Fruit fly (Drosophila melanogaster): ENCODE results near the gene Tspo.

Tspo gene

dm6 chr2L:602439-602879 is 43.0 kb downstream of the Tspo start, which contains the start of gene CG13689 (continued):
- TF ChIP-seq Mad (GFP tag; optimal IDR thresholded peaks at IDR 0.05), result peak; percentile 10
- no peak for TF ChIP-seq Blimp-1 (GFP tag; optimal IDR thresholded peaks at IDR 0.05)
- TF ChIP-seq sc (optimal IDR thresholded peaks at IDR 0.05), result no peak
- TF ChIP-seq sc (GFP tag; optimal IDR thresholded peaks at IDR 0.05), result no peak
- TF ChIP-seq eyg (GFP tag; optimal IDR thresholded peaks at IDR 0.05), result no peak
- no peak for TF ChIP-seq cas (GFP tag; IDR thresholded peaks at IDR 0.05)
- TF ChIP-seq ttk (GFP tag; IDR thresholded peaks at IDR 0.05), result peak; percentile 47; the same call in 1 of the 2 replicates
- TF ChIP-seq CkIIα-i1 (GFP tag; IDR thresholded peaks at IDR 0.05), result no peak
- TF ChIP-seq CG16815 (GFP tag; optimal IDR thresholded peaks at IDR 0.05), result peak; percentile 7
- TF ChIP-seq BEAF-32 (GFP tag; optimal IDR thresholded peaks at IDR 0.05), result peak; percentile 35
- no peak for TF ChIP-seq lab (GFP tag; optimal IDR thresholded peaks at IDR 0.05)
- no peak for TF ChIP-seq CG10565 (GFP tag; optimal IDR thresholded peaks at IDR 0.05)
- TF ChIP-seq CG3995 (GFP tag; optimal IDR thresholded peaks at IDR 0.05), result peak; percentile 82
- TF ChIP-seq CG17612 (GFP tag; IDR thresholded peaks at IDR 0.05), result no peak
- no peak for TF ChIP-seq chm (GFP tag; IDR thresholded peaks at IDR 0.05)
- peak; percentile 78 for TF ChIP-seq Lhr (GFP tag; optimal IDR thresholded peaks at IDR 0.05)
- peak; percentile 32 for TF ChIP-seq ems (GFP tag; optimal IDR thresholded peaks at IDR 0.05)
- peak; percentile 34 for TF ChIP-seq phol (tag; optimal IDR thresholded peaks at IDR 0.05)
- no peak for TF ChIP-seq Hr39 (optimal IDR thresholded peaks at IDR 0.05)
- no peak for TF ChIP-seq nerfin-2 (GFP tag; IDR thresholded peaks at IDR 0.05; ENCODE audit: partially characterized antibody)
- TF ChIP-seq CG32767 (GFP tag; IDR thresholded peaks at IDR 0.05), result no peak
- TF ChIP-seq Xbp1 (GFP tag; optimal IDR thresholded peaks at IDR 0.05), result peak; percentile 80
- TF ChIP-seq Doc2 (GFP tag; IDR thresholded peaks at IDR 0.05), result no peak
- no peak for TF ChIP-seq CG14050 (GFP tag; IDR thresholded peaks at IDR 0.05)
- peak; percentile 53 for TF ChIP-seq CG8924 (tag; optimal IDR thresholded peaks at IDR 0.05)
- TF ChIP-seq NC2α (GFP tag; optimal IDR thresholded peaks at IDR 0.05), result no peak
- TF ChIP-seq CG1647 (GFP tag; optimal IDR thresholded peaks at IDR 0.05), result peak; percentile 9
- TF ChIP-seq CG4820 (GFP tag; optimal IDR thresholded peaks at IDR 0.05), result peak; percentile 41
- peak; percentile 24 for TF ChIP-seq CG33213 (GFP tag; optimal IDR thresholded peaks at IDR 0.05)
- peak; percentile 21; the same call in 1 of the 2 replicates for TF ChIP-seq CG11085 (GFP tag; IDR thresholded peaks at IDR 0.05)
- peak; percentile 17 for TF ChIP-seq Bdp1 (GFP tag; optimal IDR thresholded peaks at IDR 0.05)
- no peak for TF ChIP-seq CG7745 (tag; optimal IDR thresholded peaks at IDR 0.05)
- TF ChIP-seq repo (GFP tag; optimal IDR thresholded peaks at IDR 0.05), result no peak
- TF ChIP-seq Med (GFP tag), result peak; percentile 92
- TF ChIP-seq crol (GFP tag; IDR thresholded peaks at IDR 0.05), result no peak
- no peak for TF ChIP-seq CG5953 (GFP tag; IDR thresholded peaks at IDR 0.05)
- TF ChIP-seq Dp (GFP tag; optimal IDR thresholded peaks at IDR 0.05), result peak; percentile 28
- TF ChIP-seq CTCF (GFP tag; optimal IDR thresholded peaks at IDR 0.05), result peak; percentile 100
- TF ChIP-seq CG8944 (GFP tag; optimal IDR thresholded peaks at IDR 0.05), result peak; percentile 13
- TF ChIP-seq Dek (tag; optimal IDR thresholded peaks at IDR 0.05), result peak; percentile 32
- TF ChIP-seq inv (GFP tag; IDR thresholded peaks at IDR 0.05; ENCODE audit: partially characterized antibody), result no peak
- peak; percentile 52 for TF ChIP-seq Ets97D (GFP tag; optimal IDR thresholded peaks at IDR 0.05)
- TF ChIP-seq Myb (GFP tag; optimal IDR thresholded peaks at IDR 0.05), result no peak
- TF ChIP-seq az2 (GFP tag; optimal IDR thresholded peaks at IDR 0.05), result peak; percentile 70
- no peak for TF ChIP-seq luna (GFP tag; optimal IDR thresholded peaks at IDR 0.05)
- TF ChIP-seq Vsx1 (GFP tag; optimal IDR thresholded peaks at IDR 0.05), result peak; percentile 6
- TF ChIP-seq CG18262 (tag; optimal IDR thresholded peaks at IDR 0.05), result peak; percentile 53
- TF ChIP-seq CG8290 (GFP tag; optimal IDR thresholded peaks at IDR 0.05), result peak; percentile 49
- TF ChIP-seq CG8290 (tag; optimal IDR thresholded peaks at IDR 0.05), result no peak
- TF ChIP-seq CG4730 (GFP tag; IDR thresholded peaks at IDR 0.05), result peak; percentile 19; the same call in 1 of the 2 replicates
- TF ChIP-seq CG3407 (GFP tag; optimal IDR thresholded peaks at IDR 0.05), result peak; percentile 17
- TF ChIP-seq CG12219 (GFP tag; optimal IDR thresholded peaks at IDR 0.05), result no peak
- TF ChIP-seq danr (GFP tag; IDR thresholded peaks at IDR 0.05), result no peak
